Fruit fly (Drosophila melanogaster) whole organism, prepupa: Measurements from ENCODE around the gene Cox17.

Experiments used
- Blimp-1 ChIP-seq: fragments of 200-800 bp; sonication (Bioruptor generic); optimal IDR thresholded peaks from 3 replicates; lab custom pipeline; 2017; ENCODE audit warnings: missing biosample characterization, missing genetic modification characterization, mild to moderate bottlenecking, moderate library complexity, missing genetic modification reagents
- CG10631 ChIP-seq: fragments of 200-800 bp; sonication (Bioruptor generic); optimal IDR thresholded peaks from 2 replicates; lab custom pipeline; 2016; ENCODE audit warnings: missing biosample characterization, missing genetic modification characterization
- CG10669 ChIP-seq: fragments of 200-800 bp; sonication (Bioruptor generic); optimal IDR thresholded peaks from 3 replicates; lab custom pipeline; 2018; ENCODE audit warnings: missing biosample characterization, mild to moderate bottlenecking, missing genetic modification characterization, moderate library complexity
- CG11294 ChIP-seq: fragments of 200-800 bp; sonication (Bioruptor generic); IDR thresholded peaks from 2 replicates; pipeline ENCODE4 v1.3.6; 2022; ENCODE audit warnings: missing biosample characterization, missing genetic modification characterization
- CG11902 ChIP-seq: fragments of 200-800 bp; sonication (Bioruptor generic); optimal IDR thresholded peaks from 3 replicates; lab custom pipeline; 2016; ENCODE audit warnings: missing biosample characterization, missing genetic modification characterization
- CG15336 ChIP-seq: fragments of 200-800 bp; sonication (Bioruptor generic); IDR thresholded peaks from 2 replicates; pipeline ENCODE4 v1.3.6; 2022; ENCODE audit warnings: missing biosample characterization, missing genetic modification characterization
- CG1621 ChIP-seq: fragments of 200-800 bp; sonication (Bioruptor generic); optimal IDR thresholded peaks from 3 replicates; lab custom pipeline; 2018; ENCODE audit warnings: missing biosample characterization, mild to moderate bottlenecking, missing genetic modification characterization
- CG16779 ChIP-seq: fragments of 200-800 bp; sonication (Bioruptor generic); optimal IDR thresholded peaks from 3 replicates; lab custom pipeline; 2017; ENCODE audit warnings: missing biosample characterization, mild to moderate bottlenecking, missing genetic modification characterization
- CG3032 ChIP-seq: fragments of 200-800 bp; optimal IDR thresholded peaks from 2 replicates; lab custom pipeline; 2019; ENCODE audit warnings: missing biosample characterization, mild to moderate bottlenecking, missing genetic modification characterization, moderate library complexity
- CG31627 ChIP-seq: fragments of 200-800 bp; sonication (Bioruptor generic); optimal IDR thresholded peaks from 3 replicates; lab custom pipeline; 2016; ENCODE audit warnings: missing biosample characterization, missing genetic modification characterization
- CG34406 ChIP-seq: fragments of 200-800 bp; sonication (Bioruptor generic); optimal IDR thresholded peaks from 3 replicates; lab custom pipeline; 2016; ENCODE audit warnings: missing biosample characterization, missing genetic modification characterization
- CG3919 ChIP-seq: fragments of 200-800 bp; sonication (Bioruptor generic); optimal IDR thresholded peaks from 3 replicates; lab custom pipeline; 2016; ENCODE audit warnings: missing biosample characterization, missing genetic modification characterization
- CG4318 ChIP-seq: fragments of 200-800 bp; sonication (Bioruptor generic); optimal IDR thresholded peaks from 3 replicates; lab custom pipeline; 2017; ENCODE audit warnings: missing biosample characterization, mild to moderate bottlenecking, missing genetic modification characterization
- CG6163 ChIP-seq: fragments of 200-800 bp; sonication (Bioruptor generic); IDR thresholded peaks from 3 replicates; pipeline ENCODE4 v1.3.6; 2022; ENCODE audit warnings: missing biosample characterization, missing genetic modification characterization
- CG6276 ChIP-seq: fragments of 200-800 bp; sonication (Bioruptor generic); optimal IDR thresholded peaks from 2 replicates; lab custom pipeline; 2017; ENCODE audit warnings: missing biosample characterization, mild to moderate bottlenecking, missing genetic modification characterization
- CG6792 ChIP-seq: fragments of 200-800 bp; sonication (Bioruptor generic); optimal IDR thresholded peaks from 3 replicates; lab custom pipeline; 2016; ENCODE audit warnings: missing biosample characterization, missing genetic modification characterization
- CG7368 ChIP-seq: fragments of 200-800 bp; sonication (Bioruptor generic); optimal IDR thresholded peaks from 3 replicates; lab custom pipeline; 2016; ENCODE audit warnings: missing biosample characterization, missing genetic modification characterization
- CG8119 ChIP-seq: fragments of 200-800 bp; sonication (Bioruptor generic); IDR thresholded peaks from 3 replicates; pipeline ENCODE4 v1.3.6; 2022; ENCODE audit warnings: missing biosample characterization, missing genetic modification characterization
- CG8319 ChIP-seq: fragments of 200-800 bp; sonication (Bioruptor generic); optimal IDR thresholded peaks from 3 replicates; lab custom pipeline; 2016; ENCODE audit warnings: missing biosample characterization, missing genetic modification characterization
- CG8632 ChIP-seq: fragments of 200-800 bp; sonication (Bioruptor generic); optimal IDR thresholded peaks from 3 replicates; lab custom pipeline; 2016; ENCODE audit warnings: missing biosample characterization, missing genetic modification characterization
- CG9139 ChIP-seq: fragments of 200-800 bp; sonication (Bioruptor generic); optimal IDR thresholded peaks from 3 replicates; lab custom pipeline; 2017; ENCODE audit warnings: missing biosample characterization, mild to moderate bottlenecking, missing genetic modification characterization
- Eip75B ChIP-seq: fragments of 200-800 bp; sonication (Bioruptor generic); optimal IDR thresholded peaks from 3 replicates; lab custom pipeline; 2016; ENCODE audit warnings: missing biosample characterization, missing genetic modification characterization
- Eip78C ChIP-seq: fragments of 200-800 bp; sonication (Bioruptor generic); peaks from one replicate; lab custom pipeline; 2016; ENCODE audit warnings: missing biosample characterization, missing genetic modification characterization
- Ets21C ChIP-seq: fragments of 200-800 bp; sonication (Bioruptor generic); optimal IDR thresholded peaks from 3 replicates; lab custom pipeline; 2016; ENCODE audit warnings: missing biosample characterization, missing genetic modification characterization
- Gug ChIP-seq: fragments of 200-800 bp; sonication (Bioruptor generic); IDR thresholded peaks from 2 replicates; pipeline ENCODE4 v1.3.6; 2022; ENCODE audit warnings: missing biosample characterization, missing genetic modification characterization
- Hr38 ChIP-seq: sonication (Bioruptor generic); optimal IDR thresholded peaks from 2 replicates; lab custom pipeline; 2016; ENCODE audit warnings: missing biosample characterization, missing genetic modification characterization
- Lpt ChIP-seq: fragments of 200-800 bp; sonication (Bioruptor generic); optimal IDR thresholded peaks from 3 replicates; lab custom pipeline; 2016; ENCODE audit warnings: missing biosample characterization, missing genetic modification characterization
- Met ChIP-seq: fragments of 200-800 bp; sonication (Bioruptor generic); optimal IDR thresholded peaks from 3 replicates; lab custom pipeline; 2016; ENCODE audit warnings: missing biosample characterization, missing genetic modification characterization
- Sox102F ChIP-seq: fragments of 200-800 bp; sonication (Bioruptor generic); optimal IDR thresholded peaks from 2 replicates; lab custom pipeline; 2016; ENCODE audit warnings: missing biosample characterization, mild to moderate bottlenecking, missing genetic modification characterization
- Sox14 ChIP-seq: fragments of 200-800 bp; sonication (Bioruptor generic); optimal IDR thresholded peaks from 3 replicates; lab custom pipeline; 2016; ENCODE audit warnings: missing biosample characterization, missing genetic modification characterization
- achi ChIP-seq: fragments of 200-800 bp; sonication (Bioruptor generic); optimal IDR thresholded peaks from 3 replicates; lab custom pipeline; 2016; ENCODE audit warnings: missing biosample characterization, missing genetic modification characterization
- acj6 ChIP-seq: fragments of 200-800 bp; sonication (Bioruptor generic); optimal IDR thresholded peaks from 3 replicates; lab custom pipeline; 2016; ENCODE audit warnings: missing biosample characterization, missing genetic modification characterization
- cyc ChIP-seq: fragments of 200-800 bp; sonication (Bioruptor generic); optimal IDR thresholded peaks from 3 replicates; lab custom pipeline; 2016; ENCODE audit warnings: missing biosample characterization, missing genetic modification characterization
- dsx ChIP-seq: fragments of 200-800 bp; optimal IDR thresholded peaks from 3 replicates; lab custom pipeline; 2019; ENCODE audit warnings: missing biosample characterization, mild to moderate bottlenecking, missing genetic modification characterization, moderate library complexity; ENCODE audit not compliant: poor library complexity, severe bottlenecking
- eg ChIP-seq: fragments of 200-800 bp; sonication (Bioruptor generic); IDR thresholded peaks from 3 replicates; pipeline ENCODE4 v1.3.6; 2022; ENCODE audit warnings: missing biosample characterization, missing genetic modification characterization
- fd59A ChIP-seq: fragments of 200-800 bp; sonication (Bioruptor generic); optimal IDR thresholded peaks from 2 replicates; lab custom pipeline; 2017; ENCODE audit warnings: missing biosample characterization, mild to moderate bottlenecking, missing genetic modification characterization, missing genetic modification reagents
- fd85E ChIP-seq: fragments of 200-800 bp; sonication (Bioruptor generic); optimal IDR thresholded peaks from 3 replicates; lab custom pipeline; 2016; ENCODE audit warnings: missing biosample characterization, missing genetic modification characterization
- lz ChIP-seq: fragments of 200-800 bp; sonication (Bioruptor generic); optimal IDR thresholded peaks from 3 replicates; lab custom pipeline; 2016; ENCODE audit warnings: missing biosample characterization, missing genetic modification characterization
- net ChIP-seq: fragments of 200-800 bp; sonication (Bioruptor generic); optimal IDR thresholded peaks from 3 replicates; lab custom pipeline; 2016; ENCODE audit warnings: missing biosample characterization, missing genetic modification characterization
- pdm3 ChIP-seq: fragments of 200-800 bp; sonication (Bioruptor generic); optimal IDR thresholded peaks from 3 replicates; lab custom pipeline; 2016; ENCODE audit warnings: missing biosample characterization, missing genetic modification characterization
- salr ChIP-seq, 2 experiments: fragments of 200-800 bp; sonication (Bioruptor generic); optimal IDR thresholded peaks; 3 replicates each; lab custom pipeline; 2016 to 2018; ENCODE audit warnings: missing biosample characterization in 2 of 2, missing genetic modification characterization in 2 of 2, mild to moderate bottlenecking in 1 of 2
- spab ChIP-seq: fragments of 200-800 bp; sonication (Bioruptor generic); optimal IDR thresholded peaks from 2 replicates; lab custom pipeline; 2017; ENCODE audit warnings: missing biosample characterization, mild to moderate bottlenecking, missing genetic modification characterization, missing genetic modification reagents
- svp ChIP-seq: fragments of 200-800 bp; sonication (Bioruptor generic); peaks from one replicate; lab custom pipeline; 2016; ENCODE audit warnings: missing biosample characterization, missing genetic modification characterization
- topi ChIP-seq: fragments of 200-800 bp; sonication (Bioruptor generic); optimal IDR thresholded peaks from 3 replicates; lab custom pipeline; 2016; ENCODE audit warnings: missing biosample characterization, missing genetic modification characterization
- vri ChIP-seq: fragments of 200-800 bp; sonication (Bioruptor generic); optimal IDR thresholded peaks from 3 replicates; lab custom pipeline; 2016; ENCODE audit warnings: missing biosample characterization, mild to moderate bottlenecking, missing genetic modification characterization

Gene Cox17

DNA sequence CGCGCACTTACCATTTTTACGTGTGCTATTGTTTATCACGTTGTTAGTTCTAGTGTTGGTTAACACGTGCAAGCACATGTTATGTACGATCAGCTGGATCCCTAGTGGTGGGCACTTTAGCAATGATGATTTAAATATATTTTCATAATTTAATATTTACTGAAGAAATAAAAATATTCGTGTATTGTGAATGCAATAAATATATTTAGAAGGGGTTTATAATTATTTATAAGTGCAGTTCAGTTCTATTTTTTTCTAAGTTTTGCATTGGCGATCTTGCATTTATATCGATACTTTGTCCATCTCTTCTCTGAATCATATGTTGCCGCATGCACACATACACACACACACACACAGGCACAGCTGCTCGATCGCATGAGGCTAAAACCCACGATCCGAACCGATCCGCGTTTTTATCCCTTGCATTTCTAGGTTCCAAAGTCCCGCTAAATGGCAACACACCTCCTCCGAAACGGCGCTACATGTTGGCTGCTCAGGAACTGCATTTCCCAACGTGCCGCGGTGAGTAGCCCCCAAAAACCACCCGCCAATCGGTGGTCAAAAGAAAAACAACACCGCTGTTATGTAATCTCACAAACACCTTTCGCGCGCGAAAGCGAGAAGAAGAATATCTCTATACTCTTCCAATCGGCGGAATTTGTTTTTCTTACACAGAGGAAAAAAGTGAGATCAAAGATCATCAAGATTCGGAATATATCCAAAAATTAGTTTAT is 1.4 kb upstream of the Cox17 start, which contains the start of the genes CG15027 and Dbct (continued):
- TF ChIP-seq CG4318 (GFP tag; lab: Kevin White, UChicago) (peak; percentile 17), svp (GFP tag; lab: Kevin White, UChicago) (peak; percentile 83), Met (peak; percentile 64), acj6 (GFP tag; lab: Kevin White, UChicago) (peak; percentile 65), topi (GFP tag; lab: Kevin White, UChicago) (peak; percentile 64), CG8632 (GFP tag; lab: Kevin White, UChicago) (peak; percentile 60), CG16779 (tag; lab: Kevin White, UChicago) (no peak), CG3919 (peak; percentile 53), Ets21C (GFP tag; lab: Kevin White, UChicago) (peak; percentile 28), CG10631 (peak; percentile 74), CG8119 (GFP tag; lab: Robert Waterston, UW) (peak; percentile 53), CG11902 (GFP tag; lab: Kevin White, UChicago) (peak; percentile 26), achi (GFP tag; lab: Kevin White, UChicago) (peak; percentile 64), Hr38 (GFP tag; lab: Kevin White, UChicago) (no peak)

DNA sequence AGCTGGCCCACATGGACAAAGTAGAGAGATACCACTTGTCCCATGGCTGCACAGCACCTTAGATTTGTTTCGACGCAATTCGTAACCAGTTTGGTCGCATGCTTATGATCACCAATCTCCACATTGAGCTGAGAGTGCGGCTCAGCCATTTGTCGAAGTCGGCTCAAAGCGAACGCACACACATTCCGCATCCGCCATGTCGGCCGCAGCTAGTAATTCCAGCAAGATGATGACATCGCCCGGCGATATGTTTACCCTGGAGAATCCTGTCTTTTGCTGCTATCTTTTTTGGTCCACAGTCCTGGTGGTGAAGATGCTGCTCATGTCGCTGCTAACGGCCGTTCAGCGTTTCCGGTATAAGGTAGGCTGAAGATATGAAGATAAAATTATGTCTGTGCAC is 1.8 kb downstream of the Cox17 start, which contains the start of gene CG33178:
Gene CG33178, plus strand, starts transcription at position 147 of the 400 bp plus-strand sequence.
- TF ChIP-seq achi (GFP tag; lab: Kevin White, UChicago) (no peak), fd59A (no peak), eg (GFP tag; lab: Robert Waterston, UW) (peak; percentile 16; the same call in 1 of the 3 replicates)

DNA sequence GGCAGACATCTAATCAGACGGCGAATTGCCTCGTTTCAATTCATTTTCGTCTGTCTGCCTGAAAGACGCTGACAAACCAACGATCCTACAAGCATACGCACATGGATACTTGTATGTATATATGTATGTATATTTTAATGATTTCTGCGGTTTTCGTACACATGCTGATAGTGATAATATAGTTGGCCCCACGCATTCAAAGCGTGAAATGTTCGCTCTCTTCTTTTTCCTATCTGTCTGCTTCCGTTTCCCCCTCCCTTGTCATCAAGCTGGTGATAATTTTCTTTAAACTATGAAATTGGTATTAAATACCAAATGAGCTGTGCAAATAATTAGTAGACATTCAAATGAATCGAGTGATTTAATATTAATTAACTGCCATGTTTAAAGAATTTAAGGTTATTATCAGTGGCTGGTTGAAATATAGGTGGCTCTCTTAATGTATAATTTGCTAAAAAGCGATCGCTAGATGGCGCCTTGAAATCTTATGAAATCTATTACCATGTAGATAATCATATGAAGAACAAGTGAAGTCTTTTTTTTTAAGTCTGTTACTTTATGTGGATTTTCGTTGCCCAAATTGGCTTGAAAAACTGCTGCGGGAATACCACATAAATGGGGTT is 3.6 kb downstream of the Cox17 start, which contains the start of gene CG33177:
Gene CG33177, plus strand, starts transcription at position 588 of the 623 bp plus-strand sequence.
- no peak for TF ChIP-seq CG6163 (GFP tag; lab: Robert Waterston, UW)
- TF ChIP-seq pdm3 (GFP tag; lab: Kevin White, UChicago): peak; percentile 18
- TF ChIP-seq salr (GFP tag; optimal IDR thresholded peaks at IDR 0.05; lab: Kevin White, UChicago): no peak
- no peak for TF ChIP-seq CG7368
- peak; percentile 12 for TF ChIP-seq topi (GFP tag; lab: Kevin White, UChicago)
- no peak for TF ChIP-seq CG3032 (tag; lab: Kevin White, UChicago)
- TF ChIP-seq vri: peak; percentile 37
- TF ChIP-seq CG10669 (GFP tag; lab: Kevin White, UChicago): no peak
- no peak for TF ChIP-seq dsx (GFP tag; lab: Kevin White, UChicago)
- peak; percentile 36 for TF ChIP-seq cyc
- TF ChIP-seq fd85E (GFP tag; lab: Kevin White, UChicago): no peak
- TF ChIP-seq CG6792 (GFP tag; lab: Kevin White, UChicago): no peak
- no peak for TF ChIP-seq CG9139 (GFP tag; lab: Kevin White, UChicago)
- no peak for TF ChIP-seq CG8319 (GFP tag; lab: Kevin White, UChicago)
- TF ChIP-seq net (GFP tag; lab: Kevin White, UChicago): no peak
- no peak for TF ChIP-seq CG8119 (GFP tag; lab: Robert Waterston, UW)
- TF ChIP-seq Met: peak; percentile 5
- TF ChIP-seq Hr38 (GFP tag; lab: Kevin White, UChicago): no peak
- TF ChIP-seq CG15336: no peak
- peak; percentile 45 for TF ChIP-seq Eip78C (GFP tag; lab: Kevin White, UChicago)
- TF ChIP-seq eg (GFP tag; lab: Robert Waterston, UW): no peak
- no peak for TF ChIP-seq Sox14 (GFP tag; lab: Kevin White, UChicago)
- TF ChIP-seq spab (GFP tag; lab: Kevin White, UChicago): no peak
- TF ChIP-seq Sox102F (GFP tag; lab: Kevin White, UChicago): no peak
- TF ChIP-seq CG11294 (GFP tag; lab: Robert Waterston, UW): no peak
- TF ChIP-seq CG3919: no peak
- TF ChIP-seq achi (GFP tag; lab: Kevin White, UChicago): no peak
- peak; percentile 17 for TF ChIP-seq lz (GFP tag; lab: Kevin White, UChicago)
- TF ChIP-seq CG34406 (GFP tag; lab: Kevin White, UChicago): no peak
- TF ChIP-seq CG31627 (GFP tag; lab: Kevin White, UChicago): peak; percentile 52
- no peak for TF ChIP-seq Ets21C (GFP tag; lab: Kevin White, UChicago)
- no peak for TF ChIP-seq Lpt (GFP tag; lab: Kevin White, UChicago)
- TF ChIP-seq Blimp-1 (GFP tag; lab: Kevin White, UChicago): no peak
- no peak for TF ChIP-seq CG1621
- TF ChIP-seq Eip75B (GFP tag; lab: Kevin White, UChicago): no peak
- TF ChIP-seq CG6276 (GFP tag; lab: Kevin White, UChicago): no peak
- TF ChIP-seq CG11902 (GFP tag; lab: Kevin White, UChicago): no peak
- no peak for TF ChIP-seq fd59A
- no peak for TF ChIP-seq Gug
